Worm (Caenorhabditis elegans) whole organism, mixed stage, embryonic: ENCODE data around the gene F33C8.4.

ENCODE experiments used
- M03D4.4 ChIP-seq: sonication (generic microtip); optimal IDR thresholded peaks from 2 replicates; lab custom pipeline; 2017; ENCODE audit warnings: mild to moderate bottlenecking, missing genetic modification characterization, missing compliant biosample characterization
- bed-3 ChIP-seq: fragments of 200-800 bp; sonication (Bioruptor generic); optimal IDR thresholded peaks from 3 replicates; lab custom pipeline; 2018; ENCODE audit warnings: mild to moderate bottlenecking, missing genetic modification characterization, moderate library complexity, missing compliant biosample characterization
- blmp-1 ChIP-seq: fragments of 150-350 bp; optimal IDR thresholded peaks from 2 replicates; lab custom pipeline; 2014; ENCODE audit warnings: missing biosample characterization, missing genetic modification characterization
- ceh-39 ChIP-seq: fragments of 150-350 bp; optimal IDR thresholded peaks from 2 replicates; lab custom pipeline; 2014; ENCODE audit warnings: missing biosample characterization, missing genetic modification characterization
- ceh-43 ChIP-seq: fragments of 200-800 bp; sonication (Bioruptor generic); optimal IDR thresholded peaks from 2 replicates; lab custom pipeline; 2018; ENCODE audit warnings: mild to moderate bottlenecking, missing genetic modification characterization, moderate library complexity, missing compliant biosample characterization
- ceh-83 ChIP-seq: fragments of 200-800 bp; sonication (Bioruptor generic); optimal IDR thresholded peaks from 2 replicates; lab custom pipeline; 2018; ENCODE audit warnings: mild to moderate bottlenecking, missing genetic modification characterization, missing compliant biosample characterization
- ces-1 ChIP-seq: fragments of 150-350 bp; optimal IDR thresholded peaks from 2 replicates; lab custom pipeline; 2014; ENCODE audit warnings: missing biosample characterization, missing genetic modification reagents, missing genetic modification characterization
- cnd-1 ChIP-seq: fragments of 200-800 bp; sonication (Bioruptor generic); optimal IDR thresholded peaks from 2 replicates; lab custom pipeline; 2018; ENCODE audit warnings: mild to moderate bottlenecking, missing genetic modification characterization, missing compliant biosample characterization
- drap-1 ChIP-seq: fragments of 200-800 bp; sonication (Bioruptor generic); optimal IDR thresholded peaks from 3 replicates; lab custom pipeline; 2018; ENCODE audit warnings: mild to moderate bottlenecking, missing genetic modification characterization, missing compliant biosample characterization
- elt-1 ChIP-seq: sonication (generic microtip); optimal IDR thresholded peaks from 2 replicates; lab custom pipeline; 2017; ENCODE audit warnings: missing genetic modification characterization, mild to moderate bottlenecking, missing compliant biosample characterization, antibody characterized with exemption, moderate library complexity, borderline replicate concordance; ENCODE audit not compliant: insufficient read depth
- elt-3 ChIP-seq: fragments of 150-350 bp; optimal IDR thresholded peaks from 2 replicates; lab custom pipeline; 2014; ENCODE audit warnings: missing biosample characterization, missing genetic modification characterization
- flh-1 ChIP-seq: fragments of 200-800 bp; sonication (Bioruptor generic); optimal IDR thresholded peaks from 2 replicates; lab custom pipeline; 2018; ENCODE audit warnings: mild to moderate bottlenecking, missing genetic modification characterization, moderate library complexity, missing compliant biosample characterization
- ham-2 ChIP-seq: fragments of 200-800 bp; sonication (Bioruptor generic); optimal IDR thresholded peaks from 2 replicates; lab custom pipeline; 2018; ENCODE audit warnings: mild to moderate bottlenecking, missing genetic modification characterization, missing compliant biosample characterization
- hlh-1 ChIP-seq: fragments of 150-350 bp; optimal IDR thresholded peaks from 2 replicates; lab custom pipeline; 2014; ENCODE audit warnings: missing biosample characterization, missing genetic modification reagents, missing genetic modification characterization
- lin-13 ChIP-seq: fragments of 150-350 bp; optimal IDR thresholded peaks from 2 replicates; lab custom pipeline; 2014; ENCODE audit warnings: missing biosample characterization, missing genetic modification characterization
- lin-32 ChIP-seq: fragments of 200-800 bp; sonication (Bioruptor generic); optimal IDR thresholded peaks from 2 replicates; lab custom pipeline; 2018; ENCODE audit warnings: mild to moderate bottlenecking, missing genetic modification characterization, missing compliant biosample characterization
- lsy-2 ChIP-seq: fragments of 150-350 bp; optimal IDR thresholded peaks from 2 replicates; lab custom pipeline; 2014; ENCODE audit warnings: missing biosample characterization, missing genetic modification characterization
- mab-5 ChIP-seq: fragments of 150-350 bp; optimal IDR thresholded peaks from 2 replicates; lab custom pipeline; 2014; ENCODE audit warnings: missing biosample characterization, missing genetic modification characterization
- mep-1 ChIP-seq: fragments of 150-350 bp; optimal IDR thresholded peaks from 2 replicates; lab custom pipeline; 2017; ENCODE audit warnings: missing biosample characterization, missing genetic modification reagents, missing genetic modification characterization, inconsistent platforms
- mls-2 ChIP-seq: sonication (generic microtip); optimal IDR thresholded peaks from 2 replicates; lab custom pipeline; 2016; ENCODE audit warnings: mild to moderate bottlenecking, missing genetic modification characterization, moderate library complexity, missing compliant biosample characterization
- nhr-12 ChIP-seq: fragments of 150-350 bp; optimal IDR thresholded peaks from 2 replicates; lab custom pipeline; 2014; ENCODE audit warnings: missing biosample characterization, missing genetic modification characterization
- nhr-2 ChIP-seq: fragments of 150-350 bp; optimal IDR thresholded peaks from 2 replicates; lab custom pipeline; 2014; ENCODE audit warnings: missing biosample characterization, missing genetic modification characterization
- nhr-237 ChIP-seq: fragments of 150-350 bp; optimal IDR thresholded peaks from 2 replicates; lab custom pipeline; 2014; ENCODE audit warnings: missing biosample characterization, missing genetic modification characterization
- nhr-28 ChIP-seq: fragments of 150-350 bp; optimal IDR thresholded peaks from 2 replicates; lab custom pipeline; 2014; ENCODE audit warnings: missing biosample characterization, missing genetic modification characterization
- nhr-76 ChIP-seq: sonication (generic microtip); optimal IDR thresholded peaks from 2 replicates; lab custom pipeline; 2017; ENCODE audit warnings: missing biosample characterization, missing genetic modification characterization
- pha-4 ChIP-seq: fragments of 150-350 bp; optimal IDR thresholded peaks from 2 replicates; lab custom pipeline; 2018; ENCODE audit warnings: missing biosample characterization, missing genetic modification reagents, missing genetic modification characterization
- sem-2 ChIP-seq: fragments of 200-800 bp; sonication (Bioruptor generic); optimal IDR thresholded peaks from 2 replicates; lab custom pipeline; 2018; ENCODE audit warnings: mild to moderate bottlenecking, missing genetic modification characterization, missing compliant biosample characterization
- snpc-4 ChIP-seq: fragments of 150-350 bp; optimal IDR thresholded peaks from 2 replicates; lab custom pipeline; 2014; ENCODE audit warnings: missing biosample characterization, missing genetic modification characterization
- sptf-1 ChIP-seq: sonication (generic microtip); optimal IDR thresholded peaks from 2 replicates; lab custom pipeline; 2017; ENCODE audit warnings: mild to moderate bottlenecking, missing genetic modification characterization, moderate library complexity, missing compliant biosample characterization
- tbx-8 ChIP-seq: fragments of 200-800 bp; sonication (Bioruptor generic); optimal IDR thresholded peaks from 2 replicates; lab custom pipeline; 2018; ENCODE audit warnings: mild to moderate bottlenecking, missing genetic modification characterization, moderate library complexity, missing compliant biosample characterization
- unc-120 ChIP-seq: sonication (generic microtip); optimal IDR thresholded peaks from 2 replicates; lab custom pipeline; 2017; ENCODE audit warnings: missing genetic modification characterization, missing compliant biosample characterization; ENCODE audit not compliant: poor library complexity, severe bottlenecking
- unc-39 ChIP-seq: fragments of 150-350 bp; optimal IDR thresholded peaks from 2 replicates; lab custom pipeline; 2014; ENCODE audit warnings: missing biosample characterization, missing genetic modification characterization
- unc-62 ChIP-seq: fragments of 150-350 bp; optimal IDR thresholded peaks from 2 replicates; lab custom pipeline; 2014; ENCODE audit warnings: missing biosample characterization, missing genetic modification reagents, missing genetic modification characterization
- zip-8 ChIP-seq: fragments of 150-350 bp; optimal IDR thresholded peaks from 2 replicates; lab custom pipeline; 2014; ENCODE audit warnings: missing biosample characterization, missing genetic modification characterization
- ztf-11 ChIP-seq: fragments of 150-350 bp; optimal IDR thresholded peaks from 2 replicates; lab custom pipeline; 2014; ENCODE audit warnings: missing biosample characterization, missing genetic modification characterization

F33C8.4 gene

ce11 chrX:14746948-14747347 lies 14.9 kb downstream of the F33C8.4 start, which contains the start of gene C05G5.2 (continued):
- peak; percentile 51 for TF ChIP-seq lin-13 (tag; lab: Kevin White, UChicago)
- TF ChIP-seq cnd-1 (tag; lab: Kevin White, UChicago) = peak; percentile 49
- TF ChIP-seq M03D4.4 = peak; percentile 27

ce11 chrX:14751911-14752310 lies 19.8 kb downstream of the F33C8.4 start, which contains the start of gene C05G5.3:
Gene C05G5.3, minus strand, starts transcription at chrX:14752011.
- TF ChIP-seq sem-2 (GFP tag; lab: Kevin White, UChicago) (no peak), nhr-237 (tag; lab: Kevin White, UChicago) (no peak), lsy-2 (tag; lab: Kevin White, UChicago) (no peak), unc-120 (tag; lab: Kevin White, UChicago) (no peak), lin-32 (GFP tag; lab: Kevin White, UChicago) (no peak), nhr-12 (tag; lab: Kevin White, UChicago) (no peak), ceh-83 (GFP tag; lab: Kevin White, UChicago) (no peak), mab-5 (no peak)

- TF ChIP-seq elt-1 (tag; lab: Kevin White, UChicago) (no peak), pha-4 (tag; lab: Kevin White, UChicago) (peak; percentile 43), flh-1 (GFP tag; lab: Kevin White, UChicago) (no peak), nhr-76 (tag; lab: Kevin White, UChicago) (no peak), unc-62 (GFP tag; lab: Kevin White, UChicago) (peak; percentile 43), bed-3 (GFP tag; lab: Kevin White, UChicago) (no peak), nhr-12 (tag; lab: Kevin White, UChicago) (no peak), mab-5 (no peak), nhr-237 (tag; lab: Kevin White, UChicago) (no peak), lsy-2 (tag; lab: Kevin White, UChicago) (peak; percentile 16), sptf-1 (tag; lab: Kevin White, UChicago) (no peak), lin-32 (GFP tag; lab: Kevin White, UChicago) (no peak), hlh-1 (tag; lab: Kevin White, UChicago) (peak; percentile 58), zip-8 (no peak), ham-2 (GFP tag; lab: Kevin White, UChicago) (peak; percentile 18), ceh-39 (tag; lab: Kevin White, UChicago) (peak; percentile 66), mls-2 (peak; percentile 86), mep-1 (tag; lab: Kevin White, UChicago) (peak; percentile 83), nhr-28 (tag; lab: Kevin White, UChicago) (no peak), lin-13 (tag; lab: Kevin White, UChicago) (peak; percentile 57), cnd-1 (tag; lab: Kevin White, UChicago) (peak; percentile 31), tbx-8 (no peak), ztf-11 (peak; percentile 43), ceh-83 (GFP tag; lab: Kevin White, UChicago) (no peak), unc-39 (no peak), nhr-2 (peak; percentile 21), snpc-4 (tag; lab: Kevin White, UChicago) (no peak), ceh-43 (GFP tag; lab: Kevin White, UChicago) (no peak), blmp-1 (no peak), sem-2 (GFP tag; lab: Kevin White, UChicago) (no peak), M03D4.4 (peak; percentile 51), ces-1 (peak; percentile 62), unc-120 (tag; lab: Kevin White, UChicago) (peak; percentile 64), elt-3 (tag; lab: Kevin White, UChicago) (no peak), drap-1 (GFP tag; lab: Kevin White, UChicago) (peak; percentile 42)
- TF ChIP-seq, all 35 proteins: peak for 16
Measured at ce11 chrX:14753514-14754076, 21.5 kb downstream of the F33C8.4 start, which contains the start of gene sucl-1. Gene sucl-1, plus strand, starts transcription at chrX:14754026.
